Worm (Caenorhabditis elegans) whole organism, early embryonic: ENCODE results near the gene srt-39.
A peak's percentile ranks its signal among the peaks of the same experiment; 100 is the strongest.

Experiments used
- B0310.2 ChIP-seq: sonication (generic microtip); optimal IDR thresholded peaks from 2 replicates; lab custom pipeline; 2016; ENCODE audit warnings: mild to moderate bottlenecking, missing genetic modification characterization, missing compliant biosample characterization
- F13C5.2 ChIP-seq: sonication (generic microtip); optimal IDR thresholded peaks from 2 replicates; lab custom pipeline; 2017; ENCODE audit warnings: mild to moderate bottlenecking, missing genetic modification characterization, inconsistent platforms, missing compliant biosample characterization
- aly-1 ChIP-seq: sonication (generic microtip); optimal IDR thresholded peaks from 2 replicates; lab custom pipeline; 2016; ENCODE audit warnings: missing genetic modification characterization, missing compliant biosample characterization
- ama-1 ChIP-seq: fragments of 150-350 bp; optimal IDR thresholded peaks from 2 replicates; lab custom pipeline; 2014
- ceh-13 ChIP-seq: fragments of 200-800 bp; sonication (Bioruptor generic); optimal IDR thresholded peaks from 2 replicates; lab custom pipeline; 2018; ENCODE audit warnings: mild to moderate bottlenecking, missing genetic modification characterization, missing compliant biosample characterization
- ceh-36 ChIP-seq: sonication (generic microtip); optimal IDR thresholded peaks from 2 replicates; lab custom pipeline; 2016; ENCODE audit warnings: missing genetic modification characterization, inconsistent platforms, missing compliant biosample characterization
- flt-1 ChIP-seq: fragments of 200-800 bp; sonication (Bioruptor generic); IDR thresholded peaks from 2 replicates; pipeline ENCODE4 v1.3.6; 2022; ENCODE audit warnings: missing genetic modification characterization, missing compliant biosample characterization
- hmg-4 ChIP-seq: fragments of 200-800 bp; sonication (Bioruptor generic); optimal IDR thresholded peaks from 2 replicates; lab custom pipeline; 2018; ENCODE audit warnings: mild to moderate bottlenecking, missing genetic modification characterization, missing compliant biosample characterization
- pes-1 ChIP-seq: fragments of 200-800 bp; sonication (Bioruptor generic); IDR thresholded peaks from 2 replicates; pipeline ENCODE4 v1.3.6; 2022; ENCODE audit warnings: missing genetic modification reagents, missing genetic modification characterization, missing compliant biosample characterization
- scrt-1 ChIP-seq: fragments of 200-800 bp; sonication (Bioruptor generic); IDR thresholded peaks from 2 replicates; pipeline ENCODE4 v1.3.6; 2022; ENCODE audit warnings: missing genetic modification characterization, missing compliant biosample characterization
- sea-1 ChIP-seq: fragments of 200-800 bp; sonication (Bioruptor generic); conservative IDR thresholded peaks from 2 replicates; pipeline ENCODE4 v1.3.6; 2022; ENCODE audit warnings: missing genetic modification characterization, missing compliant biosample characterization
- tbx-37 ChIP-seq: fragments of 200-800 bp; sonication (Bioruptor generic); conservative IDR thresholded peaks from 2 replicates; pipeline ENCODE4 v1.3.6; 2022; ENCODE audit warnings: missing genetic modification reagents, missing genetic modification characterization, missing compliant biosample characterization
- tra-4 ChIP-seq: sonication (generic microtip); optimal IDR thresholded peaks from 2 replicates; lab custom pipeline; 2017; ENCODE audit warnings: missing genetic modification characterization, missing compliant biosample characterization

ce11 chrV:12497725-12498263, 13.1 kb downstream of the srt-39 start, which contains the start of the genes W04D2.4 and rbm-25:
- TF ChIP-seq ceh-13 (GFP tag; lab: Kevin White, UChicago): no peak
- TF ChIP-seq sea-1: no peak
- TF ChIP-seq flt-1 (GFP tag; lab: Robert Waterston, UW): no peak
- TF ChIP-seq ama-1: no peak
- TF ChIP-seq B0310.2 (tag; lab: Kevin White, UChicago): no peak
- no peak for TF ChIP-seq pes-1 (GFP tag; lab: Robert Waterston, UW)
- peak; percentile 53 for TF ChIP-seq F13C5.2 (tag; lab: Kevin White, UChicago)
- TF ChIP-seq aly-1 (tag; lab: Kevin White, UChicago): no peak
- no peak for TF ChIP-seq scrt-1
- no peak for TF ChIP-seq hmg-4 (GFP tag; lab: Kevin White, UChicago)
- TF ChIP-seq tra-4 (tag; lab: Kevin White, UChicago): no peak
- TF ChIP-seq tbx-37: no peak
- no peak for TF ChIP-seq ceh-36 (tag; lab: Kevin White, UChicago)
